Fruit fly (Drosophila melanogaster) whole organism, embryonic: Measurements from ENCODE around the gene ZnT63C.
A peak's percentile ranks its signal among the peaks of the same experiment; 100 is the strongest.

Source experiments
- Atf3 ChIP-seq: fragments of 200-800 bp; sonication (Bioruptor generic); optimal IDR thresholded peaks from 3 replicates; lab custom pipeline; 2016; ENCODE audit warnings: missing biosample characterization, missing genetic modification characterization
- B-H2 ChIP-seq: fragments of 200-800 bp; sonication (Bioruptor generic); optimal IDR thresholded peaks from 2 replicates; lab custom pipeline; 2018; ENCODE audit warnings: missing biosample characterization, mild to moderate bottlenecking, missing genetic modification characterization
- Bgb ChIP-seq: fragments of 200-800 bp; sonication (Bioruptor generic); IDR thresholded peaks from 2 replicates; pipeline ENCODE4 v1.3.6; 2022; ENCODE audit warnings: missing biosample characterization, missing genetic modification characterization; ENCODE audit not compliant: partially characterized antibody
- CG10267 ChIP-seq: fragments of 200-800 bp; sonication (Bioruptor generic); optimal IDR thresholded peaks from 2 replicates; lab custom pipeline; 2018; ENCODE audit warnings: missing biosample characterization, mild to moderate bottlenecking, missing genetic modification characterization, moderate library complexity
- CG12659 ChIP-seq: fragments of 200-800 bp; sonication (Bioruptor generic); optimal IDR thresholded peaks from 3 replicates; lab custom pipeline; 2017; ENCODE audit warnings: mild to moderate bottlenecking, missing biosample characterization, missing genetic modification reagents, missing genetic modification characterization
- CG12744 ChIP-seq: fragments of 200-800 bp; sonication (Bioruptor generic); optimal IDR thresholded peaks from 2 replicates; lab custom pipeline; 2016; ENCODE audit warnings: missing biosample characterization, missing genetic modification characterization
- CG13287 ChIP-seq: fragments of 200-800 bp; sonication (Bioruptor generic); IDR thresholded peaks from 2 replicates; pipeline ENCODE4 v1.3.6; 2022; ENCODE audit warnings: missing biosample characterization, missing genetic modification characterization; ENCODE audit not compliant: partially characterized antibody
- CG13424 ChIP-seq: fragments of 200-800 bp; sonication (Bioruptor generic); optimal IDR thresholded peaks from 2 replicates; lab custom pipeline; 2019; ENCODE audit warnings: missing biosample characterization, mild to moderate bottlenecking, missing genetic modification characterization, moderate library complexity
- CG16813 ChIP-seq: fragments of 200-800 bp; sonication (Bioruptor generic); IDR thresholded peaks from 3 replicates; pipeline ENCODE4 v1.3.6; 2022; ENCODE audit warnings: missing biosample characterization, missing genetic modification characterization; ENCODE audit not compliant: partially characterized antibody
- CG17912 ChIP-seq: fragments of 200-800 bp; sonication (Bioruptor generic); optimal IDR thresholded peaks from 2 replicates; lab custom pipeline; 2018; ENCODE audit warnings: missing biosample characterization, mild to moderate bottlenecking, missing genetic modification characterization
- CG2116 ChIP-seq: fragments of 200-800 bp; sonication (Bioruptor generic); optimal IDR thresholded peaks from 3 replicates; lab custom pipeline; 2018; ENCODE audit warnings: missing biosample characterization, mild to moderate bottlenecking, missing genetic modification characterization
- CG2712 ChIP-seq: fragments of 200-800 bp; optimal IDR thresholded peaks from 3 replicates; lab custom pipeline; 2019; ENCODE audit warnings: missing biosample characterization, mild to moderate bottlenecking, missing genetic modification characterization, moderate library complexity
- CG30020 ChIP-seq: fragments of 200-800 bp; optimal IDR thresholded peaks from 2 replicates; lab custom pipeline; 2019; ENCODE audit warnings: missing biosample characterization, mild to moderate bottlenecking, missing genetic modification characterization, moderate library complexity
- CG33213 ChIP-seq: fragments of 200-800 bp; sonication (Bioruptor generic); optimal IDR thresholded peaks from 3 replicates; lab custom pipeline; 2016; ENCODE audit warnings: missing biosample characterization, missing genetic modification characterization
- CG34224 ChIP-seq: fragments of 200-800 bp; sonication (Bioruptor generic); IDR thresholded peaks from 3 replicates; pipeline ENCODE4 v1.3.6; 2022; ENCODE audit warnings: missing biosample characterization, missing genetic modification characterization; ENCODE audit not compliant: partially characterized antibody
- CG4617 ChIP-seq: fragments of 200-800 bp; sonication (Bioruptor generic); optimal IDR thresholded peaks from 3 replicates; lab custom pipeline; 2016; ENCODE audit warnings: missing biosample characterization, missing genetic modification characterization, borderline replicate concordance
- CG6689 ChIP-seq: fragments of 200-800 bp; sonication (Bioruptor generic); IDR thresholded peaks from 2 replicates; pipeline ENCODE4 v1.3.6; 2022; ENCODE audit warnings: missing biosample characterization, missing genetic modification characterization
- CG8924 ChIP-seq: fragments of 200-800 bp; optimal IDR thresholded peaks from 3 replicates; lab custom pipeline; 2019; ENCODE audit warnings: missing biosample characterization, mild to moderate bottlenecking, missing genetic modification characterization, moderate library complexity
- CG9797 ChIP-seq: fragments of 200-800 bp; sonication (Bioruptor generic); optimal IDR thresholded peaks from 3 replicates; lab custom pipeline; 2018; ENCODE audit warnings: missing biosample characterization, mild to moderate bottlenecking, missing genetic modification characterization
- CoRest ChIP-seq: fragments of 200-800 bp; sonication (Bioruptor generic); optimal IDR thresholded peaks from 3 replicates; lab custom pipeline; 2018; ENCODE audit warnings: missing biosample characterization, mild to moderate bottlenecking, missing genetic modification characterization, moderate library complexity
- Dll ChIP-seq: fragments of 200-800 bp; sonication (Bioruptor generic); IDR thresholded peaks from 4 replicates; pipeline ENCODE4 v1.3.6; 2022; ENCODE audit warnings: missing biosample characterization, missing genetic modification characterization; ENCODE audit not compliant: partially characterized antibody
- Ets97D ChIP-seq: fragments of 200-800 bp; sonication (Bioruptor generic); optimal IDR thresholded peaks from 3 replicates; lab custom pipeline; 2016; ENCODE audit warnings: missing biosample characterization, missing genetic modification characterization
- HLH54F ChIP-seq: fragments of 200-800 bp; sonication (Bioruptor generic); optimal IDR thresholded peaks from 3 replicates; lab custom pipeline; 2016; ENCODE audit warnings: missing biosample characterization, missing genetic modification characterization
- HmgZ ChIP-seq: fragments of 200-800 bp; sonication (Bioruptor generic); optimal IDR thresholded peaks from 2 replicates; lab custom pipeline; 2018; ENCODE audit warnings: missing biosample characterization, mild to moderate bottlenecking, missing genetic modification characterization
- MBD-R2 ChIP-seq: fragments of 200-800 bp; sonication (Bioruptor generic); IDR thresholded peaks from 2 replicates; pipeline ENCODE4 v1.3.6; 2022; ENCODE audit warnings: missing biosample characterization, missing genetic modification characterization
- NC2β ChIP-seq: fragments of 200-800 bp; sonication (Bioruptor generic); optimal IDR thresholded peaks from 2 replicates; lab custom pipeline; 2016; ENCODE audit warnings: missing biosample characterization, missing genetic modification characterization
- Opbp ChIP-seq: fragments of 200-800 bp; sonication (Bioruptor generic); IDR thresholded peaks from 3 replicates; pipeline ENCODE4 v1.3.6; 2022; ENCODE audit warnings: missing biosample characterization, missing genetic modification characterization; ENCODE audit not compliant: partially characterized antibody
- Rfx ChIP-seq: fragments of 200-800 bp; sonication (Bioruptor generic); IDR thresholded peaks from 2 replicates; pipeline ENCODE4 v1.3.6; 2022; ENCODE audit warnings: missing biosample characterization, missing genetic modification characterization
- Sox102F ChIP-seq: fragments of 200-800 bp; sonication (Bioruptor generic); optimal IDR thresholded peaks from 2 replicates; lab custom pipeline; 2018; ENCODE audit warnings: missing biosample characterization, mild to moderate bottlenecking, missing genetic modification characterization, moderate library complexity
- YL-1 ChIP-seq: fragments of 200-800 bp; sonication (Bioruptor generic); optimal IDR thresholded peaks from 3 replicates; lab custom pipeline; 2017; ENCODE audit warnings: missing biosample characterization, mild to moderate bottlenecking, missing genetic modification characterization
- amos ChIP-seq: fragments of 200-800 bp; sonication (Bioruptor generic); IDR thresholded peaks from 2 replicates; pipeline ENCODE4 v1.3.6; 2022; ENCODE audit warnings: missing biosample characterization, missing genetic modification characterization; ENCODE audit not compliant: partially characterized antibody
- ara ChIP-seq: fragments of 200-800 bp; sonication (Bioruptor generic); IDR thresholded peaks from 2 replicates; pipeline ENCODE4 v1.3.6; 2022; ENCODE audit warnings: missing biosample characterization, missing genetic modification characterization
- btn ChIP-seq: fragments of 200-800 bp; sonication (Bioruptor generic); optimal IDR thresholded peaks from 2 replicates; lab custom pipeline; 2016; ENCODE audit warnings: missing biosample characterization, missing genetic modification characterization
- ci ChIP-seq: fragments of 200-800 bp; sonication (Bioruptor generic); IDR thresholded peaks from 3 replicates; pipeline ENCODE4 v1.3.6; 2022; ENCODE audit warnings: missing biosample characterization, missing genetic modification characterization
- dpn ChIP-seq, 2 experiments: fragments of 200-800 bp; sonication (Bioruptor generic); optimal IDR thresholded peaks; 3 replicates each; lab custom pipeline; 2016; ENCODE audit warnings: missing biosample characterization in 2 of 2, missing genetic modification characterization in 2 of 2
- gfzf ChIP-seq: fragments of 200-800 bp; sonication (Bioruptor generic); optimal IDR thresholded peaks from 2 replicates; lab custom pipeline; 2016; ENCODE audit warnings: missing biosample characterization, mild to moderate bottlenecking, missing genetic modification characterization, moderate library complexity
- gro ChIP-seq: fragments of 200-800 bp; sonication (Bioruptor generic); optimal IDR thresholded peaks from 2 replicates; lab custom pipeline; 2016; ENCODE audit warnings: missing biosample characterization, missing genetic modification characterization
- lbe ChIP-seq: fragments of 200-800 bp; sonication (Bioruptor generic); optimal IDR thresholded peaks from 2 replicates; lab custom pipeline; 2016; ENCODE audit warnings: missing biosample characterization, mild to moderate bottlenecking, missing genetic modification characterization
- mld ChIP-seq: fragments of 200-800 bp; sonication (Bioruptor generic); IDR thresholded peaks from 3 replicates; pipeline ENCODE4 v1.3.6; 2022; ENCODE audit warnings: missing biosample characterization, missing genetic modification characterization; ENCODE audit not compliant: partially characterized antibody
- nmo ChIP-seq: fragments of 200-800 bp; sonication (Bioruptor generic); optimal IDR thresholded peaks from 2 replicates; lab custom pipeline; 2018; ENCODE audit warnings: missing biosample characterization, mild to moderate bottlenecking, missing genetic modification characterization, moderate library complexity
- pzg ChIP-seq: fragments of 200-800 bp; sonication (Bioruptor generic); optimal IDR thresholded peaks from 3 replicates; lab custom pipeline; 2018; ENCODE audit warnings: missing biosample characterization, mild to moderate bottlenecking, missing genetic modification characterization, moderate library complexity
- row ChIP-seq: fragments of 200-800 bp; sonication (Bioruptor generic); IDR thresholded peaks from 3 replicates; pipeline ENCODE4 v1.3.6; 2022; ENCODE audit warnings: missing biosample characterization, missing genetic modification characterization
- stwl ChIP-seq: fragments of 200-800 bp; sonication (Bioruptor generic); optimal IDR thresholded peaks from 3 replicates; lab custom pipeline; 2018; ENCODE audit warnings: missing biosample characterization, mild to moderate bottlenecking, missing genetic modification characterization, moderate library complexity
- trem ChIP-seq: fragments of 200-800 bp; optimal IDR thresholded peaks from 3 replicates; lab custom pipeline; 2019; ENCODE audit warnings: missing biosample characterization, mild to moderate bottlenecking, missing genetic modification characterization, moderate library complexity
- unc-4 ChIP-seq: fragments of 200-800 bp; sonication (Bioruptor generic); IDR thresholded peaks from 2 replicates; pipeline ENCODE4 v1.3.6; 2022; ENCODE audit warnings: missing biosample characterization, missing genetic modification characterization; ENCODE audit not compliant: partially characterized antibody

ZnT63C gene

dm6 chr3L:3334784-3335183, 31.3 kb downstream of the ZnT63C start, which contains the start of gene CG14969 (continued):
- TF ChIP-seq lbe (GFP tag; lab: Kevin White, UChicago) = no peak
- peak; percentile 22 for TF ChIP-seq HmgZ (tag; lab: Kevin White, UChicago)
- peak; percentile 6 for TF ChIP-seq CG13424 (tag; lab: Kevin White, UChicago)
- TF ChIP-seq gfzf (GFP tag; lab: Kevin White, UChicago) = peak; percentile 40
- TF ChIP-seq gro (GFP tag; lab: Kevin White, UChicago) = peak; percentile 41
- peak; percentile 15 for TF ChIP-seq CG2712 (tag; lab: Kevin White, UChicago)
- TF ChIP-seq mld (GFP tag; lab: Robert Waterston, UW) = 0 out of 3 replicates have a peak, but pooled peaks have one; percentile 30
- peak; percentile 31 for TF ChIP-seq YL-1
- peak; percentile 52; the same call in 1 of the 4 replicates for TF ChIP-seq Dll (GFP tag; lab: Robert Waterston, UW)
- peak; percentile 46 for TF ChIP-seq Rfx (GFP tag; lab: Robert Waterston, UW)
- TF ChIP-seq row = peak; percentile 13; the same call in 1 of the 3 replicates
- peak; percentile 40 for TF ChIP-seq trem
- peak; percentile 95 for TF ChIP-seq CG2116
- peak; percentile 67 for TF ChIP-seq CG4617 (GFP tag; lab: Kevin White, UChicago)
- peak in 1 of 2 experiments; percentile 32 for TF ChIP-seq dpn (GFP tag; optimal IDR thresholded peaks at IDR 0.05; lab: Kevin White, UChicago)
- TF ChIP-seq CG33213 (GFP tag; lab: Kevin White, UChicago) = peak; percentile 51
- peak; percentile 3 for TF ChIP-seq CG8924 (tag; lab: Kevin White, UChicago)
- TF ChIP-seq Atf3 = no peak
- peak; percentile 50; the same call in 1 of the 2 replicates for TF ChIP-seq amos
- no peak for TF ChIP-seq Sox102F (GFP tag; lab: Kevin White, UChicago)
- TF ChIP-seq CG17912 (GFP tag; lab: Kevin White, UChicago) = no peak
- peak; percentile 45; the same call in 1 of the 2 replicates for TF ChIP-seq Bgb (GFP tag; lab: Robert Waterston, UW)
- peak; percentile 4 for TF ChIP-seq HLH54F (GFP tag; lab: Kevin White, UChicago)
- TF ChIP-seq CG12744 (GFP tag; lab: Kevin White, UChicago) = no peak
- TF ChIP-seq CG34224 (GFP tag; lab: Robert Waterston, UW) = peak; percentile 41
- TF ChIP-seq Opbp = peak; percentile 64; the same call in 1 of the 3 replicates
- TF ChIP-seq CG9797 (GFP tag; lab: Kevin White, UChicago) = peak; percentile 10
- peak; percentile 72 for TF ChIP-seq MBD-R2 (GFP tag; lab: Robert Waterston, UW)
- no peak for TF ChIP-seq ara
- no peak for TF ChIP-seq btn
- TF ChIP-seq B-H2 = no peak
- TF ChIP-seq stwl (tag; lab: Kevin White, UChicago) = peak; percentile 50
- 0 out of 3 replicates have a peak, but pooled peaks have one; percentile 25 for TF ChIP-seq CG16813 (GFP tag; lab: Robert Waterston, UW)
- TF ChIP-seq CG6689 (GFP tag; lab: Robert Waterston, UW) = no peak
- peak; percentile 37 for TF ChIP-seq CG12659 (GFP tag; lab: Kevin White, UChicago)
- peak; percentile 67 for TF ChIP-seq CG13287
- TF ChIP-seq nmo = peak; percentile 4
- TF ChIP-seq pzg (GFP tag; lab: Kevin White, UChicago) = peak; percentile 67
- TF ChIP-seq Ets97D = peak; percentile 39
- TF ChIP-seq CG10267 (tag; lab: Kevin White, UChicago) = peak; percentile 9
- TF ChIP-seq NC2β (GFP tag; lab: Kevin White, UChicago) = peak; percentile 7
- peak; percentile 15 for TF ChIP-seq CoRest (tag; lab: Kevin White, UChicago)
- TF ChIP-seq unc-4 = peak; percentile 56
- peak; percentile 28 for TF ChIP-seq CG30020 (tag; lab: Kevin White, UChicago)
- 0 out of 3 replicates have a peak, but pooled peaks have one; percentile 5 for TF ChIP-seq ci
- TF ChIP-seq, all 482 proteins: peak for 67
